Fruit fly (Drosophila melanogaster) whole organism, embryonic: ENCODE measurements around the gene CG5892.

Experiments used
- ATbp ChIP-seq: fragments of 200-800 bp; sonication (Bioruptor generic); optimal IDR thresholded peaks from 2 replicates; lab custom pipeline; 2017; ENCODE audit warnings: missing biosample characterization, mild to moderate bottlenecking, missing genetic modification characterization, missing genetic modification reagents
- Ada2b ChIP-seq: fragments of 200-800 bp; sonication (Bioruptor generic); IDR thresholded peaks from 2 replicates; pipeline ENCODE4 v1.3.6; 2022; ENCODE audit warnings: missing biosample characterization, missing genetic modification characterization
- Asciz ChIP-seq: fragments of 200-800 bp; sonication (Bioruptor generic); optimal IDR thresholded peaks from 2 replicates; lab custom pipeline; 2017; ENCODE audit warnings: missing biosample characterization, mild to moderate bottlenecking, missing genetic modification characterization, missing genetic modification reagents
- Awh ChIP-seq: fragments of 200-800 bp; sonication (Bioruptor generic); IDR thresholded peaks from 2 replicates; pipeline ENCODE4, ENCODE4 v1.3.6; 2022; ENCODE audit warnings: missing biosample characterization, missing genetic modification characterization
- Bdp1 ChIP-seq: fragments of 200-800 bp; sonication (Bioruptor generic); optimal IDR thresholded peaks from 3 replicates; lab custom pipeline; 2016; ENCODE audit warnings: missing biosample characterization, missing genetic modification characterization
- CG11456 ChIP-seq: fragments of 200-800 bp; sonication (Bioruptor generic); IDR thresholded peaks from 3 replicates; pipeline ENCODE4 v1.3.6; 2022; ENCODE audit warnings: missing biosample characterization, missing genetic modification characterization
- CG11695 ChIP-seq: fragments of 200-800 bp; sonication (Bioruptor generic); IDR thresholded peaks from 3 replicates; pipeline ENCODE4 v1.3.6; 2022; ENCODE audit warnings: missing biosample characterization, missing genetic modification characterization
- CG12299 ChIP-seq: fragments of 200-800 bp; sonication (Bioruptor generic); optimal IDR thresholded peaks from 2 replicates; lab custom pipeline; 2018; ENCODE audit warnings: missing biosample characterization, mild to moderate bottlenecking, missing genetic modification characterization
- CG1647 ChIP-seq: fragments of 200-800 bp; sonication (Bioruptor generic); optimal IDR thresholded peaks from 3 replicates; lab custom pipeline; 2016; ENCODE audit warnings: missing biosample characterization, missing genetic modification characterization
- CG16813 ChIP-seq: fragments of 200-800 bp; sonication (Bioruptor generic); IDR thresholded peaks from 3 replicates; pipeline ENCODE4 v1.3.6; 2022; ENCODE audit warnings: missing biosample characterization, missing genetic modification characterization; ENCODE audit not compliant: partially characterized antibody
- CG16815 ChIP-seq: fragments of 200-800 bp; sonication (Bioruptor generic); optimal IDR thresholded peaks from 3 replicates; lab custom pipeline; 2017; ENCODE audit warnings: missing biosample characterization, mild to moderate bottlenecking, missing genetic modification characterization
- CG18262 ChIP-seq: fragments of 200-800 bp; optimal IDR thresholded peaks from 3 replicates; lab custom pipeline; 2019; ENCODE audit warnings: missing biosample characterization, mild to moderate bottlenecking, missing genetic modification characterization, moderate library complexity
- CG2678 ChIP-seq: fragments of 200-800 bp; sonication (Bioruptor generic); optimal IDR thresholded peaks from 3 replicates; lab custom pipeline; 2019; ENCODE audit warnings: missing biosample characterization, mild to moderate bottlenecking, missing genetic modification characterization, moderate library complexity
- CG30020 ChIP-seq: fragments of 200-800 bp; optimal IDR thresholded peaks from 2 replicates; lab custom pipeline; 2019; ENCODE audit warnings: missing biosample characterization, mild to moderate bottlenecking, missing genetic modification characterization, moderate library complexity
- CG6654 ChIP-seq: fragments of 200-800 bp; sonication (Bioruptor generic); optimal IDR thresholded peaks from 2 replicates; lab custom pipeline; 2017; ENCODE audit warnings: missing biosample characterization, mild to moderate bottlenecking, missing genetic modification characterization
- CG7786 ChIP-seq: fragments of 200-800 bp; sonication (Bioruptor generic); optimal IDR thresholded peaks from 2 replicates; lab custom pipeline; 2016; ENCODE audit warnings: missing biosample characterization, missing genetic modification characterization
- CG8388 ChIP-seq: fragments of 200-800 bp; sonication (Bioruptor generic); optimal IDR thresholded peaks from 2 replicates; lab custom pipeline; 2019; ENCODE audit warnings: missing biosample characterization, mild to moderate bottlenecking, missing genetic modification characterization, moderate library complexity
- CG9727 ChIP-seq: fragments of 200-800 bp; sonication (Bioruptor generic); optimal IDR thresholded peaks from 3 replicates; lab custom pipeline; 2017; ENCODE audit warnings: missing biosample characterization, mild to moderate bottlenecking, missing genetic modification characterization
- Dref ChIP-seq: fragments of 200-800 bp; sonication (Bioruptor generic); IDR thresholded peaks from 2 replicates; pipeline ENCODE4 v1.3.6; 2022; ENCODE audit warnings: missing biosample characterization, missing genetic modification characterization
- Fer2 ChIP-seq: fragments of 200-800 bp; sonication (Bioruptor generic); optimal IDR thresholded peaks from 2 replicates; lab custom pipeline; 2018; ENCODE audit warnings: missing biosample characterization, mild to moderate bottlenecking, missing genetic modification characterization, moderate library complexity
- HLH54F ChIP-seq: fragments of 200-800 bp; sonication (Bioruptor generic); optimal IDR thresholded peaks from 3 replicates; lab custom pipeline; 2016; ENCODE audit warnings: missing biosample characterization, missing genetic modification characterization
- Hmr ChIP-seq: fragments of 200-800 bp; sonication (Bioruptor generic); optimal IDR thresholded peaks from 3 replicates; lab custom pipeline; 2017; ENCODE audit warnings: mild to moderate bottlenecking, missing biosample characterization, missing genetic modification reagents, missing genetic modification characterization
- Hmx ChIP-seq: fragments of 200-800 bp; sonication (Bioruptor generic); optimal IDR thresholded peaks from 2 replicates; lab custom pipeline; 2016; ENCODE audit warnings: missing biosample characterization, missing genetic modification characterization
- Hr3 ChIP-seq: fragments of 200-800 bp; sonication (Bioruptor generic); optimal IDR thresholded peaks from 3 replicates; lab custom pipeline; 2016; ENCODE audit warnings: missing biosample characterization, missing genetic modification characterization
- Med ChIP-seq: fragments of 200-800 bp; sonication (Bioruptor generic); peaks from one replicate; lab custom pipeline; 2016; ENCODE audit warnings: missing biosample characterization, missing genetic modification characterization, mild to moderate bottlenecking, inconsistent platforms, moderate library complexity
- Oaz ChIP-seq: fragments of 200-800 bp; sonication (Bioruptor generic); IDR thresholded peaks from 2 replicates; pipeline ENCODE4 v1.3.6; 2022; ENCODE audit warnings: missing biosample characterization, missing genetic modification characterization
- Rfx ChIP-seq: fragments of 200-800 bp; sonication (Bioruptor generic); IDR thresholded peaks from 2 replicates; pipeline ENCODE4 v1.3.6; 2022; ENCODE audit warnings: missing biosample characterization, missing genetic modification characterization
- Trl ChIP-seq, 3 experiments: fragments of >200 bp in 2 of 3; fragments of 200-800 bp in 1 of 3; sonication (Bioruptor generic) in 1 of 3; optimal IDR thresholded peaks; 2 replicates in 1 of 3; 3 replicates in 2 of 3; lab custom pipeline; 2016 to 2017; ENCODE audit warnings: missing biosample characterization in 1 of 3, missing genetic modification characterization in 1 of 3
- ac ChIP-seq: fragments of 200-800 bp; sonication (Bioruptor generic); optimal IDR thresholded peaks from 3 replicates; lab custom pipeline; 2017; ENCODE audit warnings: missing biosample characterization, mild to moderate bottlenecking, missing genetic modification characterization
- ase ChIP-seq: fragments of 200-800 bp; sonication (Bioruptor generic); IDR thresholded peaks from 3 replicates; pipeline ENCODE4 v1.3.6; 2022; ENCODE audit warnings: missing biosample characterization, missing genetic modification characterization
- ash1 ChIP-seq: fragments of 200-800 bp; sonication (Bioruptor generic); optimal IDR thresholded peaks from 2 replicates; lab custom pipeline; 2018; ENCODE audit warnings: missing biosample characterization, mild to moderate bottlenecking, missing genetic modification characterization
- bab2 ChIP-seq: fragments of 200-800 bp; sonication (Bioruptor generic); optimal IDR thresholded peaks from 2 replicates; lab custom pipeline; 2016; ENCODE audit warnings: missing biosample characterization, missing genetic modification characterization
- bbx ChIP-seq: fragments of 200-800 bp; sonication (Bioruptor generic); IDR thresholded peaks from 2 replicates; pipeline ENCODE4 v1.3.6; 2022; ENCODE audit warnings: missing biosample characterization, missing genetic modification characterization; ENCODE audit not compliant: partially characterized antibody
- bcd ChIP-seq: fragments of 200-800 bp; sonication (Bioruptor generic); optimal IDR thresholded peaks from 2 replicates; lab custom pipeline; 2017; ENCODE audit warnings: missing biosample characterization, mild to moderate bottlenecking, missing genetic modification characterization
- cas ChIP-seq: fragments of 200-800 bp; sonication (Bioruptor generic); IDR thresholded peaks from 2 replicates; pipeline ENCODE4 v1.3.6; 2022; ENCODE audit warnings: missing biosample characterization, missing genetic modification characterization
- cato ChIP-seq: fragments of 200-800 bp; sonication (Bioruptor generic); optimal IDR thresholded peaks from 2 replicates; lab custom pipeline; 2016; ENCODE audit warnings: missing biosample characterization, missing genetic modification characterization, borderline replicate concordance
- croc ChIP-seq: fragments of 200-800 bp; sonication (Bioruptor generic); conservative IDR thresholded peaks from 3 replicates; pipeline ENCODE4 v1.3.6; 2022; ENCODE audit warnings: missing biosample characterization, missing genetic modification characterization
- lilli ChIP-seq: fragments of 200-800 bp; sonication (Bioruptor generic); optimal IDR thresholded peaks from 3 replicates; lab custom pipeline; 2016; ENCODE audit warnings: missing biosample characterization, missing genetic modification characterization
- nerfin-2 ChIP-seq: fragments of 200-800 bp; sonication (Bioruptor generic); IDR thresholded peaks from 2 replicates; pipeline ENCODE4 v1.3.6; 2022; ENCODE audit warnings: missing biosample characterization, missing genetic modification characterization; ENCODE audit not compliant: partially characterized antibody
- onecut ChIP-seq: fragments of 200-800 bp; sonication (Bioruptor generic); IDR thresholded peaks from 2 replicates; pipeline ENCODE4 v1.3.6; 2022; ENCODE audit warnings: missing biosample characterization, missing genetic modification characterization
- phol ChIP-seq: fragments of 200-800 bp; sonication (Bioruptor generic); optimal IDR thresholded peaks from 3 replicates; lab custom pipeline; 2018; ENCODE audit warnings: missing biosample characterization, mild to moderate bottlenecking, missing genetic modification characterization, moderate library complexity
- ro ChIP-seq: fragments of 200-800 bp; sonication (Bioruptor generic); IDR thresholded peaks from 2 replicates; pipeline ENCODE4 v1.3.6; 2022; ENCODE audit warnings: missing biosample characterization, missing genetic modification characterization
- scrt ChIP-seq: fragments of 200-800 bp; sonication (Bioruptor generic); optimal IDR thresholded peaks from 2 replicates; lab custom pipeline; 2018; ENCODE audit warnings: missing biosample characterization, mild to moderate bottlenecking, missing genetic modification characterization, moderate library complexity
- sens-2 ChIP-seq: fragments of 200-800 bp; sonication (Bioruptor generic); IDR thresholded peaks from 2 replicates; pipeline ENCODE4 v1.3.6; 2022; ENCODE audit warnings: missing biosample characterization, missing genetic modification characterization
- seq ChIP-seq: fragments of 200-800 bp; sonication (Bioruptor generic); IDR thresholded peaks from 2 replicates; pipeline ENCODE4 v1.3.6; 2022; ENCODE audit warnings: missing biosample characterization, missing genetic modification characterization
- shn ChIP-seq: fragments of 200-800 bp; sonication (Bioruptor generic); optimal IDR thresholded peaks from 3 replicates; lab custom pipeline; 2016; ENCODE audit warnings: missing biosample characterization, missing genetic modification characterization
- sr ChIP-seq: fragments of 200-800 bp; sonication (Bioruptor generic); IDR thresholded peaks from 3 replicates; pipeline ENCODE4 v1.3.6; 2022; ENCODE audit warnings: missing biosample characterization, missing genetic modification characterization
- tin ChIP-seq: fragments of 200-800 bp; sonication (Bioruptor generic); optimal IDR thresholded peaks from 3 replicates; lab custom pipeline; 2016; ENCODE audit warnings: missing biosample characterization, missing genetic modification characterization
- tio ChIP-seq: fragments of 200-800 bp; sonication (Bioruptor generic); optimal IDR thresholded peaks from 2 replicates; lab custom pipeline; 2017; ENCODE audit warnings: missing biosample characterization, missing genetic modification characterization, inconsistent platforms

CG5892 gene

DNA sequence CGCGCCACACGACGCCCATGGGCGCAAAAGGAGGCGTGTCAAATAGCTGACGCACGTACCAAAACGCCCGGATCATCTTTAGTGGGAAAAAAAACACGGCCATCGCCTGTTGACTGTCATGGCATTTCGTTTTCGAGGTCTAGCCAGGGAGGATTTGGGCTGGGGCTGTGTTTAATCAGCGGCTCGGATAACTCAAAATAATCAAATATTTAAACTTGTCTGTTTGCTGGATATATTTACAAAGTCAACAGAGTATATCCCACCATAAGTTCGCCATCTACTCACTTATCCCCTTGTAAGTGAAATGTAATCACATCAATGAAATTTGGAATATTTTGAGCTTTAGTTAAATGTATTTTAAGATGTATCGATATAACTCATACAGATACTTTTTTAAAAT lies 18.4 kb downstream of the CG5892 start:
- TF ChIP-seq scrt (GFP tag; lab: Kevin White, UChicago) (peak; percentile 47), Trl (optimal IDR thresholded peaks at IDR 0.05; lab: Kevin White, UChicago) (no peak), Trl (GFP tag; optimal IDR thresholded peaks at IDR 0.05; lab: Kevin White, UChicago) (no peak)

DNA sequence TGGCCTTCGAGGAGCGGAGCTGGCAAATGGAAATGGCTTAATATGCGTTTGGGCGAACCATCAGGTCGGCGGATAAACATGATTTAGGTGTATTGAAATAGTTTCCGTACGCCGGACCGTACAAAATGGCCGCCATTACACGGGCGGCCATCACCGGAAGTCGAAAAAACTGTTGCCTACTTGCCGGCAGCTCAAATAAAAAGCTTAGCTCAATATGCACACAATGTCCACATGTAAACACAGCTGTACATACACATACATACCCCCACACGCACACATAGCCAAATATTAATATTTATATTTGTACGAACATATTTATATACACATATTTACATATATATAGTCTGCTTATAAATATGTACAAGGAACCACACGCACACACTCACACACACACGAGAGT lies 20.8 kb downstream of the CG5892 start:
- TF ChIP-seq CG30020: no peak
- TF ChIP-seq CG8388 (GFP tag; lab: Kevin White, UChicago): peak; percentile 35
- no peak for TF ChIP-seq Dref (GFP tag; lab: Robert Waterston, UW)
- TF ChIP-seq Rfx: peak; percentile 58; the same call in 1 of the 2 replicates
- no peak for TF ChIP-seq tio
- TF ChIP-seq ro: no peak
- no peak for TF ChIP-seq CG18262 (tag; lab: Kevin White, UChicago)
- no peak for TF ChIP-seq tin
- TF ChIP-seq nerfin-2: no peak
- peak; percentile 44 for TF ChIP-seq CG9727 (GFP tag; lab: Kevin White, UChicago)
- no peak for TF ChIP-seq shn (GFP tag; lab: Kevin White, UChicago)
- peak; percentile 37 for TF ChIP-seq Asciz (GFP tag; lab: Kevin White, UChicago)
- peak; percentile 59 for TF ChIP-seq seq (GFP tag; lab: Robert Waterston, UW)
- no peak for TF ChIP-seq CG6654
- no peak for TF ChIP-seq croc (GFP tag; lab: Robert Waterston, UW)
- no peak for TF ChIP-seq lilli (GFP tag; lab: Kevin White, UChicago)
- no peak for TF ChIP-seq CG16815 (GFP tag; lab: Kevin White, UChicago)
- TF ChIP-seq Oaz (GFP tag; lab: Robert Waterston, UW): 0 out of 2 replicates have a peak, but pooled peaks have one; percentile 17
- TF ChIP-seq CG2678: peak; percentile 13
- peak; percentile 35 for TF ChIP-seq ac (GFP tag; lab: Kevin White, UChicago)
- peak; percentile 47 for TF ChIP-seq onecut (GFP tag; lab: Robert Waterston, UW)
- TF ChIP-seq Awh (GFP tag; lab: Robert Waterston, UW): peak; percentile 27; the same call in 1 of the 2 replicates
- TF ChIP-seq bbx (GFP tag; lab: Robert Waterston, UW): no peak
- TF ChIP-seq bcd (GFP tag; lab: Kevin White, UChicago): peak; percentile 26
- no peak for TF ChIP-seq ash1 (GFP tag; lab: Kevin White, UChicago)
- TF ChIP-seq ATbp (GFP tag; lab: Kevin White, UChicago): peak; percentile 56
- TF ChIP-seq sens-2 (GFP tag; lab: Robert Waterston, UW): 0 out of 2 replicates have a peak, but pooled peaks have one; percentile 34
- no peak for TF ChIP-seq Bdp1
- TF ChIP-seq HLH54F (GFP tag; lab: Kevin White, UChicago): no peak
- peak; percentile 60; the same call in 1 of the 3 replicates for TF ChIP-seq sr (GFP tag; lab: Robert Waterston, UW)
- TF ChIP-seq CG11695 (GFP tag; lab: Robert Waterston, UW): 0 out of 3 replicates have a peak, but pooled peaks have one; percentile 41
- 0 out of 2 replicates have a peak, but pooled peaks have one; percentile 17 for TF ChIP-seq cas
- TF ChIP-seq Hmr (GFP tag; lab: Kevin White, UChicago): peak; percentile 43
- TF ChIP-seq CG1647: no peak
- TF ChIP-seq CG16813 (GFP tag; lab: Robert Waterston, UW): no peak
- TF ChIP-seq Ada2b: peak; percentile 37; the same call in 1 of the 2 replicates
- peak; percentile 75 for TF ChIP-seq phol (tag; lab: Kevin White, UChicago)
- TF ChIP-seq Med (GFP tag; lab: Kevin White, UChicago): peak; percentile 91
- TF ChIP-seq CG11456: peak; percentile 66; the same call in 1 of the 3 replicates
- TF ChIP-seq CG7786 (GFP tag; lab: Kevin White, UChicago): no peak
- TF ChIP-seq Hmx: no peak
- TF ChIP-seq Hr3 (GFP tag; lab: Kevin White, UChicago): no peak
- TF ChIP-seq cato (GFP tag; lab: Kevin White, UChicago): no peak
- no peak for TF ChIP-seq bab2 (GFP tag; lab: Kevin White, UChicago)
- no peak for TF ChIP-seq Fer2 (tag; lab: Kevin White, UChicago)
- TF ChIP-seq CG12299 (tag; lab: Kevin White, UChicago): no peak
- TF ChIP-seq ase (GFP tag; lab: Robert Waterston, UW): peak; percentile 63; the same call in 2 of the 3 replicates
